Worm (Caenorhabditis elegans) whole organism, L1 larva: ENCODE data around the gene C29A12.22.

Source experiments
- dsc-1 ChIP-seq: sonication (generic microtip); optimal IDR thresholded peaks from 2 replicates; lab custom pipeline; 2016; ENCODE audit warnings: mild to moderate bottlenecking, missing genetic modification characterization, missing compliant biosample characterization
- efl-3 ChIP-seq: fragments of 200-800 bp; sonication (Bioruptor generic); optimal IDR thresholded peaks from 2 replicates; lab custom pipeline; 2018; ENCODE audit warnings: mild to moderate bottlenecking, missing genetic modification characterization, missing compliant biosample characterization
- lir-3 ChIP-seq: sonication (generic microtip); optimal IDR thresholded peaks from 2 replicates; lab custom pipeline; 2016; ENCODE audit warnings: mild to moderate bottlenecking, missing genetic modification characterization, moderate library complexity, missing compliant biosample characterization; ENCODE audit not compliant: poor library complexity
- nhr-11 ChIP-seq: fragments of 150-350 bp; optimal IDR thresholded peaks from 2 replicates; lab custom pipeline; 2014; ENCODE audit warnings: missing biosample characterization, missing genetic modification characterization
- nhr-71 ChIP-seq: sonication (generic microtip); optimal IDR thresholded peaks from 2 replicates; lab custom pipeline; 2016; ENCODE audit warnings: mild to moderate bottlenecking, missing genetic modification characterization, moderate library complexity, missing compliant biosample characterization
- pqm-1 ChIP-seq: sonication (generic microtip); optimal IDR thresholded peaks from 3 replicates; lab custom pipeline; 2017; ENCODE audit warnings: missing biosample characterization, missing genetic modification characterization
- unc-86 ChIP-seq: sonication (generic microtip); optimal IDR thresholded peaks from 2 replicates; lab custom pipeline; 2016; ENCODE audit warnings: missing genetic modification characterization, missing compliant biosample characterization
- ztf-11 ChIP-seq, 2 experiments: sonication (generic microtip); optimal IDR thresholded peaks; 2 replicates each; lab custom pipeline; 2016 to 2017; ENCODE audit warnings: missing genetic modification characterization in 2 of 2, missing biosample characterization in 1 of 2, missing compliant biosample characterization in 1 of 2

- TF ChIP-seq efl-3 (GFP tag; lab: Kevin White, UChicago) (no peak), pqm-1 (tag; lab: Kevin White, UChicago) (no peak), dsc-1 (no peak), ztf-11 (tag; optimal IDR thresholded peaks at IDR 0.05; lab: Kevin White, UChicago) (no peak), nhr-11 (tag; lab: Kevin White, UChicago) (no peak), nhr-71 (tag; lab: Kevin White, UChicago) (no peak), unc-86 (no peak), lir-3 (tag; lab: Kevin White, UChicago) (no peak)
These were observed 47.9 kb downstream of the C29A12.22 start for ce11 chrV:10859775-10860174.
